Fruit fly (Drosophila melanogaster) whole organism, embryonic: ENCODE data around the gene Kdm2.
A peak's percentile ranks its signal among the peaks of the same experiment; 100 is the strongest.

Experiments used
- CG10147 ChIP-seq: fragments of 200-800 bp; sonication (Bioruptor generic); optimal IDR thresholded peaks from 2 replicates; lab custom pipeline; 2019; ENCODE audit warnings: missing biosample characterization, mild to moderate bottlenecking, missing genetic modification characterization, moderate library complexity
- CG10274 ChIP-seq: fragments of 200-800 bp; sonication (Bioruptor generic); optimal IDR thresholded peaks from 3 replicates; lab custom pipeline; 2017; ENCODE audit warnings: missing biosample characterization, mild to moderate bottlenecking, missing genetic modification characterization
- CG10431 ChIP-seq: fragments of 200-800 bp; sonication (Bioruptor generic); optimal IDR thresholded peaks from 3 replicates; lab custom pipeline; 2018; ENCODE audit warnings: missing biosample characterization, mild to moderate bottlenecking, missing genetic modification characterization
- CG11696 ChIP-seq: fragments of 200-800 bp; sonication (Bioruptor generic); IDR thresholded peaks from 2 replicates; pipeline ENCODE4 v1.3.6; 2022; ENCODE audit warnings: missing biosample characterization, missing genetic modification characterization
- CG12071 ChIP-seq: fragments of 200-800 bp; sonication (Bioruptor generic); optimal IDR thresholded peaks from 3 replicates; lab custom pipeline; 2018; ENCODE audit warnings: missing biosample characterization, mild to moderate bottlenecking, missing genetic modification characterization
- CG12236 ChIP-seq: fragments of 200-800 bp; sonication (Bioruptor generic); optimal IDR thresholded peaks from 2 replicates; lab custom pipeline; 2016; ENCODE audit warnings: missing biosample characterization, missing genetic modification characterization
- CG12744 ChIP-seq: fragments of 200-800 bp; sonication (Bioruptor generic); optimal IDR thresholded peaks from 2 replicates; lab custom pipeline; 2016; ENCODE audit warnings: missing biosample characterization, missing genetic modification characterization
- CG13894 ChIP-seq: fragments of 200-800 bp; sonication (Bioruptor generic); optimal IDR thresholded peaks from 3 replicates; lab custom pipeline; 2018; ENCODE audit warnings: missing biosample characterization, mild to moderate bottlenecking, missing genetic modification characterization, moderate library complexity
- CG1647 ChIP-seq: fragments of 200-800 bp; sonication (Bioruptor generic); optimal IDR thresholded peaks from 3 replicates; lab custom pipeline; 2016; ENCODE audit warnings: missing biosample characterization, missing genetic modification characterization
- CG17186 ChIP-seq: fragments of 200-800 bp; sonication (Bioruptor generic); optimal IDR thresholded peaks from 3 replicates; lab custom pipeline; 2017; ENCODE audit warnings: missing biosample characterization, missing genetic modification reagents, missing genetic modification characterization
- CG17359 ChIP-seq: fragments of 200-800 bp; sonication (Bioruptor generic); optimal IDR thresholded peaks from 3 replicates; lab custom pipeline; 2018; ENCODE audit warnings: missing biosample characterization, mild to moderate bottlenecking, missing genetic modification characterization, moderate library complexity
- CG18262 ChIP-seq: fragments of 200-800 bp; optimal IDR thresholded peaks from 3 replicates; lab custom pipeline; 2019; ENCODE audit warnings: missing biosample characterization, mild to moderate bottlenecking, missing genetic modification characterization, moderate library complexity
- CG1832 ChIP-seq: fragments of 200-800 bp; sonication (Bioruptor generic); optimal IDR thresholded peaks from 2 replicates; lab custom pipeline; 2017; ENCODE audit warnings: missing biosample characterization, mild to moderate bottlenecking, missing genetic modification characterization, inconsistent platforms
- CG2199 ChIP-seq: fragments of 200-800 bp; sonication (Bioruptor generic); IDR thresholded peaks from 3 replicates; pipeline ENCODE4 v1.3.6; 2022; ENCODE audit warnings: missing biosample characterization, missing genetic modification characterization
- CG4404 ChIP-seq: fragments of 200-800 bp; sonication (Bioruptor generic); IDR thresholded peaks from 2 replicates; pipeline ENCODE4 v1.3.6; 2022; ENCODE audit warnings: missing biosample characterization, missing genetic modification characterization
- CG6175 ChIP-seq: fragments of 200-800 bp; sonication (Bioruptor generic); IDR thresholded peaks from 3 replicates; pipeline ENCODE4 v1.3.6; 2022; ENCODE audit warnings: missing biosample characterization, missing genetic modification characterization
- CG6854 ChIP-seq: fragments of 200-800 bp; sonication (Bioruptor generic); optimal IDR thresholded peaks from 3 replicates; lab custom pipeline; 2017; ENCODE audit warnings: missing biosample characterization, mild to moderate bottlenecking, missing genetic modification characterization
- CG9727 ChIP-seq: fragments of 200-800 bp; sonication (Bioruptor generic); optimal IDR thresholded peaks from 3 replicates; lab custom pipeline; 2017; ENCODE audit warnings: missing biosample characterization, mild to moderate bottlenecking, missing genetic modification characterization
- D19A ChIP-seq: fragments of 200-800 bp; optimal IDR thresholded peaks from 3 replicates; lab custom pipeline; 2019; ENCODE audit warnings: missing biosample characterization, mild to moderate bottlenecking, missing genetic modification characterization, moderate library complexity
- D19B ChIP-seq: fragments of 200-800 bp; sonication (Bioruptor generic); optimal IDR thresholded peaks from 2 replicates; lab custom pipeline; 2017; ENCODE audit warnings: missing biosample characterization, mild to moderate bottlenecking, missing genetic modification characterization
- Dfd ChIP-seq, 2 experiments: fragments of >200 bp; optimal IDR thresholded peaks; 2 replicates each; lab custom pipeline; 2017; ENCODE audit warnings: missing biosample characterization in 2 of 2, missing genetic modification characterization in 2 of 2
- Ets97D ChIP-seq: fragments of 200-800 bp; sonication (Bioruptor generic); optimal IDR thresholded peaks from 3 replicates; lab custom pipeline; 2016; ENCODE audit warnings: missing biosample characterization, missing genetic modification characterization
- HLHmδ ChIP-seq: fragments of 200-800 bp; sonication (Bioruptor generic); optimal IDR thresholded peaks from 2 replicates; lab custom pipeline; 2018; ENCODE audit warnings: missing biosample characterization, mild to moderate bottlenecking, missing genetic modification characterization, moderate library complexity
- HmgZ ChIP-seq: fragments of 200-800 bp; sonication (Bioruptor generic); optimal IDR thresholded peaks from 2 replicates; lab custom pipeline; 2018; ENCODE audit warnings: missing biosample characterization, mild to moderate bottlenecking, missing genetic modification characterization
- NC2α ChIP-seq: fragments of 200-800 bp; sonication (Bioruptor generic); optimal IDR thresholded peaks from 2 replicates; lab custom pipeline; 2016; ENCODE audit warnings: missing biosample characterization, missing genetic modification characterization
- NK7.1 ChIP-seq: fragments of 200-800 bp; sonication (Bioruptor generic); optimal IDR thresholded peaks from 3 replicates; lab custom pipeline; 2016; ENCODE audit warnings: missing biosample characterization, missing genetic modification characterization
- Neu2 ChIP-seq: fragments of 200-800 bp; sonication (Bioruptor generic); optimal IDR thresholded peaks from 3 replicates; lab custom pipeline; 2016; ENCODE audit warnings: missing biosample characterization, missing genetic modification characterization, borderline replicate concordance
- Rx ChIP-seq: fragments of 200-800 bp; sonication (Bioruptor generic); IDR thresholded peaks from 2 replicates; pipeline ENCODE4 v1.3.6; 2022; ENCODE audit warnings: missing biosample characterization, missing genetic modification characterization
- Taf1 ChIP-seq: fragments of 200-800 bp; sonication (Bioruptor generic); IDR thresholded peaks from 2 replicates; pipeline ENCODE4 v1.3.6; 2022; ENCODE audit warnings: missing biosample characterization, missing genetic modification characterization
- ac ChIP-seq: fragments of 200-800 bp; sonication (Bioruptor generic); optimal IDR thresholded peaks from 3 replicates; lab custom pipeline; 2017; ENCODE audit warnings: missing biosample characterization, mild to moderate bottlenecking, missing genetic modification characterization
- amos ChIP-seq: fragments of 200-800 bp; sonication (Bioruptor generic); IDR thresholded peaks from 2 replicates; pipeline ENCODE4 v1.3.6; 2022; ENCODE audit warnings: missing biosample characterization, missing genetic modification characterization; ENCODE audit not compliant: partially characterized antibody
- aop ChIP-seq: fragments of 200-800 bp; sonication (Bioruptor generic); IDR thresholded peaks from 2 replicates; pipeline ENCODE4 v1.3.6; 2022; ENCODE audit warnings: missing biosample characterization, missing genetic modification characterization
- bab2 ChIP-seq: fragments of 200-800 bp; sonication (Bioruptor generic); optimal IDR thresholded peaks from 2 replicates; lab custom pipeline; 2016; ENCODE audit warnings: missing biosample characterization, missing genetic modification characterization
- bowl ChIP-seq: fragments of 200-800 bp; sonication (Bioruptor generic); IDR thresholded peaks from 2 replicates; pipeline ENCODE4 v1.3.6; 2022; ENCODE audit warnings: missing biosample characterization, missing genetic modification characterization
- ci ChIP-seq: fragments of 200-800 bp; sonication (Bioruptor generic); IDR thresholded peaks from 3 replicates; pipeline ENCODE4 v1.3.6; 2022; ENCODE audit warnings: missing biosample characterization, missing genetic modification characterization
- cwo ChIP-seq: fragments of 200-800 bp; sonication (Bioruptor generic); optimal IDR thresholded peaks from 3 replicates; lab custom pipeline; 2017; ENCODE audit warnings: missing biosample characterization, missing genetic modification characterization, mild to moderate bottlenecking, moderate library complexity, missing genetic modification reagents
- dmrt11E ChIP-seq: fragments of 200-800 bp; sonication (Bioruptor generic); optimal IDR thresholded peaks from 3 replicates; lab custom pipeline; 2018; ENCODE audit warnings: missing biosample characterization, mild to moderate bottlenecking, missing genetic modification characterization, moderate library complexity
- dmrt99B ChIP-seq: fragments of 200-800 bp; sonication (Bioruptor generic); optimal IDR thresholded peaks from 2 replicates; lab custom pipeline; 2018; ENCODE audit warnings: missing biosample characterization, mild to moderate bottlenecking, missing genetic modification characterization, moderate library complexity
- exex ChIP-seq: fragments of 200-800 bp; sonication (Bioruptor generic); optimal IDR thresholded peaks from 4 replicates; lab custom pipeline; 2018; ENCODE audit warnings: missing biosample characterization, mild to moderate bottlenecking, missing genetic modification characterization, moderate library complexity
- eyg ChIP-seq: fragments of 200-800 bp; sonication (Bioruptor generic); optimal IDR thresholded peaks from 3 replicates; lab custom pipeline; 2016; ENCODE audit warnings: missing biosample characterization, missing genetic modification characterization
- fd102C ChIP-seq: fragments of 200-800 bp; sonication (Bioruptor generic); optimal IDR thresholded peaks from 2 replicates; lab custom pipeline; 2018; ENCODE audit warnings: missing biosample characterization, mild to moderate bottlenecking, missing genetic modification characterization, moderate library complexity
- fu2 ChIP-seq: fragments of 200-800 bp; sonication (Bioruptor generic); optimal IDR thresholded peaks from 2 replicates; lab custom pipeline; 2016; ENCODE audit warnings: missing biosample characterization, missing genetic modification characterization
- gce ChIP-seq: fragments of 200-800 bp; sonication (Bioruptor generic); IDR thresholded peaks from 3 replicates; pipeline ENCODE4 v1.3.6; 2022; ENCODE audit warnings: missing biosample characterization, missing genetic modification characterization
- grau ChIP-seq: fragments of 200-800 bp; optimal IDR thresholded peaks from 3 replicates; lab custom pipeline; 2019; ENCODE audit warnings: missing biosample characterization, mild to moderate bottlenecking, missing genetic modification characterization, moderate library complexity
- hb ChIP-seq: fragments of 200-800 bp; sonication (Bioruptor generic); IDR thresholded peaks from 3 replicates; pipeline ENCODE4 v1.3.6; 2022; ENCODE audit warnings: missing biosample characterization, missing genetic modification characterization; ENCODE audit not compliant: partially characterized antibody
- klu ChIP-seq: fragments of 200-800 bp; sonication (Bioruptor generic); IDR thresholded peaks from 2 replicates; pipeline ENCODE4 v1.3.6; 2022; ENCODE audit warnings: missing biosample characterization, missing genetic modification characterization
- lab ChIP-seq: fragments of 200-800 bp; sonication (Bioruptor generic); optimal IDR thresholded peaks from 3 replicates; lab custom pipeline; 2017; ENCODE audit warnings: missing biosample characterization, missing genetic modification characterization, mild to moderate bottlenecking, moderate library complexity, missing genetic modification reagents
- lmd ChIP-seq: fragments of 200-800 bp; sonication (Bioruptor generic); IDR thresholded peaks from 2 replicates; pipeline ENCODE4 v1.3.6; 2022; ENCODE audit warnings: missing biosample characterization, missing genetic modification characterization
- p53 ChIP-seq: fragments of 200-800 bp; sonication (Bioruptor generic); optimal IDR thresholded peaks from 2 replicates; lab custom pipeline; 2016; ENCODE audit warnings: missing biosample characterization, missing genetic modification characterization
- peb ChIP-seq: fragments of 200-800 bp; sonication (Bioruptor generic); IDR thresholded peaks from 2 replicates; pipeline ENCODE4 v1.3.6; 2022; ENCODE audit warnings: missing biosample characterization, missing genetic modification characterization
- sd ChIP-seq: fragments of 200-800 bp; sonication (Bioruptor generic); optimal IDR thresholded peaks from 3 replicates; lab custom pipeline; 2018; ENCODE audit warnings: missing biosample characterization, mild to moderate bottlenecking, missing genetic modification characterization, moderate library complexity

The Kdm2 gene

DNA sequence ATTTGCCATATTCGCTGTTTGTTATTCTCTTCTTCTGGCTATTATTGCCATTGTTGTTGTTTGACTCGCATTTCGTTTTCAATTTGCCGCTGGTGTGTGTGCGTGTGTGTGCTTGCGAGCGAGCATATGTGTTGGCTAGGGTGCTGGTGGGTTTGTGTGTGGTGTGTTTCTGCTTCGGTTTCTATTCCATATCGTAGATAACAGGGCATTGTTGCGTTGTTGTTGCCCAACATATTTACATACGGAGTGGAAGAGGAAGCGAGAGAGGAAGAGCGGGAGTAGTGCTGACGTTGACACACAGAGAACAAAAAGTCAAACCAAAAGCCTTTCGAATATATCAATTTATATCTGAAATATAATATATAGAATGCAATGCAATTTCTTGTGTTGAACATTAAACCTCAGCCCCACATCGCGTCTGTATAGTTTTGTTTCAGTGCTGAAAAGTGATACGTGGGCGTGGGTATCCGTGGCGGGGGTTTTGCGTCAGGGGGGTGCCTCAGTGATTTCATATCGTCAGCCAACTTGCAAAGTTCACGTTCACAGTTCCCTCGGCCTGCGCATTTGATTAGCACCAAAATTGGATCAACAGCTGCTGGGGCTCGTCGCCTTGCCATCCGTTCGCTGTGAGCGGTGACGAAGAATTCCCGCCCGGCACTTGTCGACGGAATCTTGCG is 2.3 kb downstream of the Kdm2 start (continued):
- TF ChIP-seq Neu2 (no peak), CG10431 (GFP tag; lab: Kevin White, UChicago) (no peak), CG11696 (GFP tag; lab: Robert Waterston, UW) (no peak), CG1832 (GFP tag; lab: Kevin White, UChicago) (peak; percentile 26), CG9727 (GFP tag; lab: Kevin White, UChicago) (peak; percentile 62), amos (no peak), CG6175 (GFP tag; lab: Robert Waterston, UW) (no peak), CG18262 (tag; lab: Kevin White, UChicago) (peak; percentile 51), peb (no peak), CG12236 (GFP tag; lab: Kevin White, UChicago) (no peak), CG12744 (GFP tag; lab: Kevin White, UChicago) (no peak), HmgZ (tag; lab: Kevin White, UChicago) (peak; percentile 48), lab (GFP tag; lab: Kevin White, UChicago) (peak; percentile 90), CG2199 (GFP tag; lab: Robert Waterston, UW) (no peak), Ets97D (no peak), Rx (no peak), CG4404 (GFP tag; lab: Robert Waterston, UW) (no peak), bowl (no peak), fd102C (GFP tag; lab: Kevin White, UChicago) (no peak), p53 (GFP tag; lab: Kevin White, UChicago) (no peak), CG12071 (GFP tag; lab: Kevin White, UChicago) (peak; percentile 43), Taf1 (GFP tag; lab: Robert Waterston, UW) (no peak), CG10147 (GFP tag; lab: Kevin White, UChicago) (no peak), HLHmδ (peak; percentile 38), NC2α (GFP tag; lab: Kevin White, UChicago) (no peak), lmd (GFP tag; lab: Robert Waterston, UW) (no peak), dmrt99B (tag; lab: Kevin White, UChicago) (peak; percentile 73), klu (GFP tag; lab: Robert Waterston, UW) (no peak), CG10274 (GFP tag; lab: Kevin White, UChicago) (no peak), sd (peak; percentile 67), CG17186 (GFP tag; lab: Kevin White, UChicago) (no peak), grau (tag; lab: Kevin White, UChicago) (peak; percentile 59), cwo (GFP tag; lab: Kevin White, UChicago) (peak; percentile 58), dmrt11E (tag; lab: Kevin White, UChicago) (peak; percentile 56), ci (GFP tag; lab: Robert Waterston, UW) (no peak), fu2 (no peak), bab2 (GFP tag; lab: Kevin White, UChicago) (no peak), CG13894 (tag; lab: Kevin White, UChicago) (peak; percentile 47), ac (GFP tag; lab: Kevin White, UChicago) (no peak), CG6854 (GFP tag; lab: Kevin White, UChicago) (peak; percentile 35), D19A (tag; lab: Kevin White, UChicago) (no peak), CG17359 (tag; lab: Kevin White, UChicago) (peak; percentile 84), gce (GFP tag; lab: Robert Waterston, UW) (no peak), hb (no peak), exex (tag; lab: Kevin White, UChicago) (peak; percentile 12), aop (GFP tag; lab: Robert Waterston, UW) (no peak), Dfd (GFP tag; optimal IDR thresholded peaks at IDR 0.05; lab: Kevin White, UChicago) (no peak), eyg (GFP tag; lab: Kevin White, UChicago) (no peak), NK7.1 (no peak), D19B (no peak), CG1647 (GFP tag; lab: Kevin White, UChicago) (no peak)
